Fruit fly (Drosophila melanogaster): Measurements from ENCODE around the gene CG31267.

- TF ChIP-seq Dll (optimal IDR thresholded peaks at IDR 0.05) = no peak
- TF ChIP-seq psq (optimal IDR thresholded peaks at IDR 0.05) = no peak
- TF ChIP-seq CG8478 (optimal IDR thresholded peaks at IDR 0.05) = no peak
These were observed 8.3 kb downstream of the CG31267 start, which contains the start of gene TwdlW for dm6 chr3R:17142304-17142703.

All from whole organism.